Worm (Caenorhabditis elegans) whole organism, late embryonic: ENCODE results near the gene nstp-10.

ENCODE experiments used
- C08G9.2 ChIP-seq: sonication (generic microtip); optimal IDR thresholded peaks from 2 replicates; lab custom pipeline; 2016; ENCODE audit warnings: mild to moderate bottlenecking, missing genetic modification characterization, moderate library complexity, missing compliant biosample characterization
- F13H6.1 ChIP-seq: sonication (generic microtip); optimal IDR thresholded peaks from 2 replicates; lab custom pipeline; 2016; ENCODE audit warnings: missing genetic modification characterization, missing compliant biosample characterization
- K09A11.1 ChIP-seq: sonication (generic microtip); optimal IDR thresholded peaks from 2 replicates; lab custom pipeline; 2017; ENCODE audit warnings: antibody characterized with exemption, mild to moderate bottlenecking, missing genetic modification characterization, missing compliant biosample characterization; ENCODE audit not compliant: insufficient read depth
- T23F11.4 ChIP-seq: fragments of 200-800 bp; sonication (Bioruptor generic); optimal IDR thresholded peaks from 2 replicates; lab custom pipeline; 2018; ENCODE audit warnings: mild to moderate bottlenecking, missing genetic modification characterization, missing compliant biosample characterization
- ceh-14 ChIP-seq: sonication (generic microtip); optimal IDR thresholded peaks from 2 replicates; lab custom pipeline; 2016; ENCODE audit warnings: missing genotype, missing genetic modification characterization, missing compliant biosample characterization
- ceh-19 ChIP-seq: fragments of 200-800 bp; sonication (Bioruptor generic); optimal IDR thresholded peaks from 2 replicates; lab custom pipeline; 2018; ENCODE audit warnings: mild to moderate bottlenecking, missing genetic modification characterization, missing compliant biosample characterization
- ceh-2 ChIP-seq: sonication (generic microtip); optimal IDR thresholded peaks from 2 replicates; lab custom pipeline; 2016; ENCODE audit warnings: missing genotype, missing genetic modification characterization, missing compliant biosample characterization
- ceh-22 ChIP-seq: sonication (generic microtip); optimal IDR thresholded peaks from 2 replicates; lab custom pipeline; 2017; ENCODE audit warnings: missing biosample characterization, missing genetic modification characterization
- ceh-30 ChIP-seq: fragments of 150-350 bp; optimal IDR thresholded peaks from 2 replicates; lab custom pipeline; 2014; ENCODE audit warnings: missing biosample characterization, missing genetic modification characterization
- ceh-31 ChIP-seq: sonication (generic microtip); optimal IDR thresholded peaks from 2 replicates; lab custom pipeline; 2016; ENCODE audit warnings: missing genetic modification characterization, missing compliant biosample characterization
- ceh-34 ChIP-seq: sonication (generic microtip); optimal IDR thresholded peaks from 2 replicates; lab custom pipeline; 2016; ENCODE audit warnings: mild to moderate bottlenecking, missing genetic modification characterization, missing compliant biosample characterization
- che-1 ChIP-seq: sonication (generic microtip); optimal IDR thresholded peaks from 2 replicates; lab custom pipeline; 2016; ENCODE audit warnings: mild to moderate bottlenecking, missing genetic modification characterization, missing compliant biosample characterization
- dmd-4 ChIP-seq: sonication (generic microtip); optimal IDR thresholded peaks from 2 replicates; lab custom pipeline; 2016; ENCODE audit warnings: borderline replicate concordance, missing genetic modification characterization, missing compliant biosample characterization
- elt-2 ChIP-seq: sonication (generic microtip); optimal IDR thresholded peaks from 2 replicates; lab custom pipeline; 2016; ENCODE audit warnings: missing genetic modification reagents, missing genetic modification characterization, missing compliant biosample characterization
- elt-4 ChIP-seq: sonication (generic microtip); optimal IDR thresholded peaks from 2 replicates; lab custom pipeline; 2016; ENCODE audit warnings: missing genetic modification characterization, missing compliant biosample characterization
- eyg-1 ChIP-seq: sonication (generic microtip); optimal IDR thresholded peaks from 2 replicates; lab custom pipeline; 2016; ENCODE audit warnings: missing genotype, missing genetic modification characterization, missing compliant biosample characterization
- fax-1 ChIP-seq: sonication (generic microtip); optimal IDR thresholded peaks from 2 replicates; lab custom pipeline; 2016; ENCODE audit warnings: missing genotype, missing genetic modification characterization, missing compliant biosample characterization
- fkh-10 ChIP-seq: fragments of 150-350 bp; optimal IDR thresholded peaks from 2 replicates; lab custom pipeline; 2014; ENCODE audit warnings: missing biosample characterization, missing genetic modification reagents, missing genetic modification characterization
- fkh-6 ChIP-seq: sonication (generic microtip); optimal IDR thresholded peaks from 2 replicates; lab custom pipeline; 2016; ENCODE audit warnings: missing genetic modification characterization, missing compliant biosample characterization
- hlh-15 ChIP-seq: sonication (generic microtip); optimal IDR thresholded peaks from 2 replicates; lab custom pipeline; 2016; ENCODE audit warnings: missing genetic modification characterization, missing compliant biosample characterization
- hlh-30 ChIP-seq: sonication (generic microtip); optimal IDR thresholded peaks from 2 replicates; lab custom pipeline; 2017; ENCODE audit warnings: antibody characterized with exemption, missing genetic modification characterization, missing compliant biosample characterization; ENCODE audit not compliant: insufficient read depth
- hlh-8 ChIP-seq: sonication (generic microtip); optimal IDR thresholded peaks from 2 replicates; lab custom pipeline; 2016; ENCODE audit warnings: missing genotype, missing genetic modification characterization, missing compliant biosample characterization
- nhr-11 ChIP-seq: fragments of 150-350 bp; optimal IDR thresholded peaks from 2 replicates; lab custom pipeline; 2014; ENCODE audit warnings: missing biosample characterization, missing genetic modification characterization
- nhr-232 ChIP-seq: sonication (generic microtip); optimal IDR thresholded peaks from 2 replicates; lab custom pipeline; 2016; ENCODE audit warnings: missing genetic modification characterization, missing compliant biosample characterization
- pat-9 ChIP-seq: fragments of 200-800 bp; sonication (Bioruptor generic); optimal IDR thresholded peaks from 2 replicates; lab custom pipeline; 2018; ENCODE audit warnings: mild to moderate bottlenecking, missing genetic modification characterization, moderate library complexity, missing compliant biosample characterization
- pax-1 ChIP-seq: fragments of 150-350 bp; optimal IDR thresholded peaks from 2 replicates; lab custom pipeline; 2014; ENCODE audit warnings: missing biosample characterization, missing genetic modification characterization
- pha-4 ChIP-seq: fragments of 150-350 bp; optimal IDR thresholded peaks from 2 replicates; lab custom pipeline; 2018; ENCODE audit warnings: missing biosample characterization, missing genetic modification reagents, missing genetic modification characterization
- rnt-1 ChIP-seq: sonication (generic microtip); optimal IDR thresholded peaks from 2 replicates; lab custom pipeline; 2016; ENCODE audit warnings: missing genetic modification characterization, missing compliant biosample characterization
- tbx-7 ChIP-seq: sonication (generic microtip); optimal IDR thresholded peaks from 2 replicates; lab custom pipeline; 2016; ENCODE audit warnings: missing genotype, missing genetic modification characterization, missing compliant biosample characterization
- ttx-3 ChIP-seq: sonication (generic microtip); optimal IDR thresholded peaks from 2 replicates; lab custom pipeline; 2016; ENCODE audit warnings: missing genetic modification reagents, missing genetic modification characterization, missing compliant biosample characterization
- unc-3 ChIP-seq, 2 experiments: fragments of 200-800 bp in 1 of 2; sonication (Bioruptor generic) in 1 of 2; sonication (generic microtip) in 1 of 2; conservative IDR thresholded peaks in 1 of 2; optimal IDR thresholded peaks in 1 of 2; 2 replicates each; pipeline versions ENCODE4 v1.3.6 to Lab custom; 2016 to 2022; ENCODE audit warnings: missing compliant biosample characterization in 2 of 2, missing genetic modification characterization in 2 of 2, missing genetic modification reagents in 1 of 2
- unc-42 ChIP-seq: sonication (generic microtip); optimal IDR thresholded peaks from 2 replicates; lab custom pipeline; 2016; ENCODE audit warnings: missing genotype, missing genetic modification characterization, missing compliant biosample characterization
- unc-55 ChIP-seq: sonication (generic microtip); optimal IDR thresholded peaks from 2 replicates; lab custom pipeline; 2017; ENCODE audit warnings: missing biosample characterization, missing genetic modification reagents, missing genetic modification characterization
- zip-5 ChIP-seq: sonication (generic microtip); optimal IDR thresholded peaks from 2 replicates; lab custom pipeline; 2016; ENCODE audit warnings: missing genetic modification characterization, missing compliant biosample characterization

Gene nstp-10

DNA sequence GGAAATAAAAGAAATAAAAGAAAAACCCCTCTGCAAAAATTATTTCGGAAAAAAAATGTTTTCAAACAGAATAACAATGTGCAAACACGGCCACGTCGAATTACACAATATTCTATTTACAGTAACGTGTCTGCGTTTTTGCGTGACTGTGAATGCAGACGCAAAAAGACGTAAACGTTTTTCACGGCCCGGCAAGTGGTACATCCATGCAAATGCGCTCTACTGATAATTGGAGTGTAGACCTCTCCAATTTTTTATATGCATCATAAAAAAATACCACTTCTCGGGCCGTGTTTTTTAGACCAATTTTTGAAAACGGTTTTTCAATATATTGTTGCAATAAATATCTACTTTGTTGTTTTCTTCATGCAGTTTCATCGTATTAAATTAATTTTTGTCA, at the start of gene nstp-10:
Gene nstp-10 (minus strand): TSS at position 378 of the 400 bp plus-strand sequence.
- TF ChIP-seq ceh-31 (tag; lab: Kevin White, UChicago) (peak; percentile 43), ceh-14 (tag; lab: Kevin White, UChicago) (no peak)

DNA sequence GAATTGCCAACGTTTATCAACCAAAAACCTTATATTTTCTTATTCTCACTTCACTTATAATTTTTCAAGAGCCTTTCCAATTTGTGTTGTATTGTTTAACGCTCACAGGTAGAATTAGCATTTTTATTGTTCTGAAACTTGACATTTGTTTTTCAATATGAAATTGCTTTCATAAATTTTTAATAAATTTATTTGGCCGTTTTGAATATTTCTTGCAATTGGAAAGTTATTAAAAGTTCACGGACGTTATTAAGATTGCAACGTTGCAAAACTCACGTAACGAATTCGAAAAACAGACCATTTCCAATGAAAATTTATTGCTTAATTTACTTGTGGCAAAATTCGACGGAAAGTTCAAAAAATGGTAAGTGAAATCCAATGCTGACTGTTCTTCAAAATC, 40.7 kb upstream of the nstp-10 start, which contains the start of gene K09G1.2:
Gene K09G1.2 (plus strand): TSS at position 301 of the 400 bp plus-strand sequence.
- TF ChIP-seq eyg-1 (no peak), elt-2 (tag; lab: Kevin White, UChicago) (no peak), ceh-19 (no peak), pat-9 (tag; lab: Kevin White, UChicago) (no peak), fkh-6 (no peak), hlh-30 (tag; lab: Kevin White, UChicago) (no peak), ceh-31 (tag; lab: Kevin White, UChicago) (no peak), ceh-2 (no peak), unc-42 (tag; lab: Kevin White, UChicago) (no peak), K09A11.1 (tag; lab: Kevin White, UChicago) (no peak), ceh-34 (no peak), fkh-10 (GFP tag; lab: Kevin White, UChicago) (no peak), pax-1 (tag; lab: Kevin White, UChicago) (no peak), dmd-4 (tag; lab: Kevin White, UChicago) (no peak), ttx-3 (tag; lab: Kevin White, UChicago) (no peak)

DNA sequence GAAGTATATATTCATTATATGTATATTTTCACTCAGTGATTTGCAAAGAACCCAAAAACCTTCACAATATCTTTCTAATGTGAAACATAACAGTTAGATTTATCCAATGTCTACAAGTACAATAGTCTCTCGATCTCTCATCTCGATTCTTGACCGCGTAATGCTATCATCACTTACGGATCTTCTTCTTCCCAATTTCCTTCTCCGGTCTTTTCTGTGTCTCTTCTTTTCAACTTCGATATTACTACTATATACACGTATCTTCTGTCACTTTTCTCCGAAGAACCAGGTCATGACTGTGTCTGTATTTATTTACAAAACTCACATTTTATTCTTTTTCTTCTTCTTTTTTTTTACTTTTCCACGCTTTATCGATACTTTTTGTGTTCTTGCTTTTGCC, 38.9 kb upstream of the nstp-10 start:
- TF ChIP-seq fkh-6, result no peak
- TF ChIP-seq elt-2 (tag; lab: Kevin White, UChicago), result no peak
- TF ChIP-seq C08G9.2 (tag; lab: Kevin White, UChicago), result no peak
- TF ChIP-seq ceh-19, result no peak
- no peak for TF ChIP-seq ceh-22 (tag; lab: Kevin White, UChicago)
- no peak for TF ChIP-seq pat-9 (tag; lab: Kevin White, UChicago)
- TF ChIP-seq zip-5 (tag; lab: Kevin White, UChicago), result no peak
- TF ChIP-seq hlh-15, result no peak
- TF ChIP-seq unc-3 (GFP tag; conservative IDR thresholded peaks at IDR 0.05; lab: Robert Waterston, UW), result no peak
- TF ChIP-seq unc-3 (tag; optimal IDR thresholded peaks at IDR 0.05; lab: Kevin White, UChicago), result no peak
- TF ChIP-seq elt-4 (tag; lab: Kevin White, UChicago), result no peak

DNA sequence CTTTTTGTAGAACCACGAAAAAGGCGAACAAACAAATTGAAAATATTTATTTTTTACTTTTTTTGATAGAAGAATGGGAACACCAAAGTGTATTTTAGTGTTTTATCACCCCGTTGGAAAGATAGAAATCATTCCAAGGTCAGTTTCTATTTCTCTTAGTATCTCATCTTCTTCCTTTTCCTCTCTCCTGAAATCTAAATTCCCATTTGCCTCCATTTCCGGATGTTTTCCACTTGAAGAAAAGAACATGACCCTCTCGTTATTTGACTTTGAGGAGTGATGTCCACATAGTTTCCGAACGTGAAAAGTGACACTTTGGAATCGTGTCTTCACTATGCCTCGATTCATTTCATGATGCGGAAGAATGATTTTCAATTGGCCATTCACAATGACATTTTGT, 38.0 kb upstream of the nstp-10 start:
- TF ChIP-seq rnt-1 (tag; lab: Kevin White, UChicago) (no peak), che-1 (tag; lab: Kevin White, UChicago) (no peak), ceh-14 (tag; lab: Kevin White, UChicago) (no peak), pha-4 (no peak)

DNA sequence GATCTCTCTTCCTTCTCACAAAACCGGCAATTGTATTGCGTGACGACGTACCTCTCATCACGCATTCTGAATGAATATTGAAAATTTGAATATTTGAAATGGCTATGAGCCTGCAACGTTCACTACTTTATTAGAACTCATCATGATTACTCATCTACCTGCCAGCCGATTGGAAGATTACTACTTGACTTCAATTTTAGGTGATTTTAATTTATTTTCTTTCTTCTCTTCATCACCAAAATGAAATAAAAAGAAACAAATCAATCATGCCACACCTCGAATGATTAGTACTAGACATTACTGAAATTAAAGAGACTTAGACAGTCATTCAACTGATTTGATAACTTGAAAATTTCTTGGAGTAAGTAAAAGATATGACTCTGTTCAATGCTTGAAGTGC, 34.6 kb upstream of the nstp-10 start:
- no peak for TF ChIP-seq rnt-1 (tag; lab: Kevin White, UChicago)
- no peak for TF ChIP-seq nhr-11
- TF ChIP-seq ceh-30, result no peak
- no peak for TF ChIP-seq hlh-8 (tag; lab: Kevin White, UChicago)
- no peak for TF ChIP-seq fax-1 (tag; lab: Kevin White, UChicago)
- TF ChIP-seq unc-55, result no peak
- no peak for TF ChIP-seq T23F11.4 (GFP tag; lab: Kevin White, UChicago)
- no peak for TF ChIP-seq F13H6.1 (tag; lab: Kevin White, UChicago)
- no peak for TF ChIP-seq tbx-7 (tag; lab: Kevin White, UChicago)
- no peak for TF ChIP-seq fkh-10 (GFP tag; lab: Kevin White, UChicago)
- TF ChIP-seq che-1 (tag; lab: Kevin White, UChicago), result no peak
- TF ChIP-seq nhr-232 (tag; lab: Kevin White, UChicago), result no peak
- TF ChIP-seq pax-1 (tag; lab: Kevin White, UChicago), result no peak
